Worm (Caenorhabditis elegans) whole organism, early embryonic: ENCODE data around the gene ifb-2.
A peak's percentile ranks its signal among the peaks of the same experiment; 100 is the strongest.

ENCODE experiments used
- B0310.2 ChIP-seq: sonication (generic microtip); optimal IDR thresholded peaks from 2 replicates; lab custom pipeline; 2016; ENCODE audit warnings: mild to moderate bottlenecking, missing genetic modification characterization, missing compliant biosample characterization
- F13C5.2 ChIP-seq: sonication (generic microtip); optimal IDR thresholded peaks from 2 replicates; lab custom pipeline; 2017; ENCODE audit warnings: mild to moderate bottlenecking, missing genetic modification characterization, inconsistent platforms, missing compliant biosample characterization
- aly-1 ChIP-seq: sonication (generic microtip); optimal IDR thresholded peaks from 2 replicates; lab custom pipeline; 2016; ENCODE audit warnings: missing genetic modification characterization, missing compliant biosample characterization
- ama-1 ChIP-seq: fragments of 150-350 bp; optimal IDR thresholded peaks from 2 replicates; lab custom pipeline; 2014
- ceh-13 ChIP-seq: fragments of 200-800 bp; sonication (Bioruptor generic); optimal IDR thresholded peaks from 2 replicates; lab custom pipeline; 2018; ENCODE audit warnings: mild to moderate bottlenecking, missing genetic modification characterization, missing compliant biosample characterization
- ceh-36 ChIP-seq: sonication (generic microtip); optimal IDR thresholded peaks from 2 replicates; lab custom pipeline; 2016; ENCODE audit warnings: missing genetic modification characterization, inconsistent platforms, missing compliant biosample characterization
- ets-7 ChIP-seq: sonication (generic microtip); optimal IDR thresholded peaks from 2 replicates; lab custom pipeline; 2016; ENCODE audit warnings: missing genotype, missing genetic modification characterization, missing compliant biosample characterization
- flt-1 ChIP-seq: fragments of 200-800 bp; sonication (Bioruptor generic); IDR thresholded peaks from 2 replicates; pipeline ENCODE4 v1.3.6; 2022; ENCODE audit warnings: missing genetic modification characterization, missing compliant biosample characterization
- hmbx-1 ChIP-seq: sonication (generic microtip); optimal IDR thresholded peaks from 2 replicates; lab custom pipeline; 2016; ENCODE audit warnings: mild to moderate bottlenecking, missing genetic modification characterization, missing compliant biosample characterization
- hmg-4 ChIP-seq: fragments of 200-800 bp; sonication (Bioruptor generic); optimal IDR thresholded peaks from 2 replicates; lab custom pipeline; 2018; ENCODE audit warnings: mild to moderate bottlenecking, missing genetic modification characterization, missing compliant biosample characterization
- hnd-1 ChIP-seq: sonication (generic microtip); optimal IDR thresholded peaks from 2 replicates; lab custom pipeline; 2016; ENCODE audit warnings: missing genetic modification characterization, missing compliant biosample characterization
- pes-1 ChIP-seq: fragments of 200-800 bp; sonication (Bioruptor generic); IDR thresholded peaks from 2 replicates; pipeline ENCODE4 v1.3.6; 2022; ENCODE audit warnings: missing genetic modification reagents, missing genetic modification characterization, missing compliant biosample characterization
- scrt-1 ChIP-seq: fragments of 200-800 bp; sonication (Bioruptor generic); IDR thresholded peaks from 2 replicates; pipeline ENCODE4 v1.3.6; 2022; ENCODE audit warnings: missing genetic modification characterization, missing compliant biosample characterization
- sea-1 ChIP-seq: fragments of 200-800 bp; sonication (Bioruptor generic); conservative IDR thresholded peaks from 2 replicates; pipeline ENCODE4 v1.3.6; 2022; ENCODE audit warnings: missing genetic modification characterization, missing compliant biosample characterization
- tbx-11 ChIP-seq: fragments of 200-800 bp; sonication (Bioruptor generic); IDR thresholded peaks from 2 replicates; pipeline ENCODE4 v1.3.6; 2022; ENCODE audit warnings: missing genetic modification characterization, missing compliant biosample characterization
- tbx-37 ChIP-seq: fragments of 200-800 bp; sonication (Bioruptor generic); conservative IDR thresholded peaks from 2 replicates; pipeline ENCODE4 v1.3.6; 2022; ENCODE audit warnings: missing genetic modification reagents, missing genetic modification characterization, missing compliant biosample characterization
- tra-4 ChIP-seq: sonication (generic microtip); optimal IDR thresholded peaks from 2 replicates; lab custom pipeline; 2017; ENCODE audit warnings: missing genetic modification characterization, missing compliant biosample characterization

ifb-2 gene

ce11 chrII:5781935-5782921 lies 32.2 kb downstream of the ifb-2 start, which contains the start of gene K05F1.6:
K05F1.6 (plus strand) TSS chrII:5782520.
- TF ChIP-seq hmbx-1 (tag; lab: Kevin White, UChicago) = peak; percentile 4
- TF ChIP-seq flt-1 (GFP tag; lab: Robert Waterston, UW) = peak; percentile 9; the same call in 1 of the 2 replicates
- TF ChIP-seq B0310.2 = peak; percentile 77
- peak; percentile 68 for TF ChIP-seq scrt-1 (GFP tag; lab: Robert Waterston, UW)
- peak; percentile 17; the same call in 1 of the 2 replicates for TF ChIP-seq tbx-37 (GFP tag; lab: Robert Waterston, UW)
- TF ChIP-seq hmg-4 (GFP tag; lab: Kevin White, UChicago) = peak; percentile 88
- TF ChIP-seq pes-1 (GFP tag; lab: Robert Waterston, UW) = peak; percentile 79
- TF ChIP-seq sea-1 = peak; percentile 59; the same call in 1 of the 2 replicates
- TF ChIP-seq ceh-13 (GFP tag; lab: Kevin White, UChicago) = peak; percentile 42
- peak; percentile 38 for TF ChIP-seq hnd-1
- peak; percentile 92 for TF ChIP-seq aly-1 (tag; lab: Kevin White, UChicago)
- TF ChIP-seq ama-1 (lab: Kevin White, UChicago) = no peak
- peak; percentile 3 for TF ChIP-seq F13C5.2 (tag; lab: Kevin White, UChicago)
- TF ChIP-seq ets-7 (tag; lab: Kevin White, UChicago) = peak; percentile 58
- TF ChIP-seq ceh-36 (tag; lab: Kevin White, UChicago) = peak; percentile 58
- peak; percentile 71 for TF ChIP-seq tbx-11 (GFP tag; lab: Robert Waterston, UW)
- no peak for TF ChIP-seq tra-4 (tag; lab: Kevin White, UChicago)

ce11 chrII:5785504-5785903 lies 35.5 kb downstream of the ifb-2 start:
- TF ChIP-seq tra-4 (tag; lab: Kevin White, UChicago) (no peak), ama-1 (lab: Kevin White, UChicago) (no peak), ceh-36 (tag; lab: Kevin White, UChicago) (no peak), F13C5.2 (tag; lab: Kevin White, UChicago) (no peak), tbx-37 (GFP tag; lab: Robert Waterston, UW) (no peak)

DNA sequence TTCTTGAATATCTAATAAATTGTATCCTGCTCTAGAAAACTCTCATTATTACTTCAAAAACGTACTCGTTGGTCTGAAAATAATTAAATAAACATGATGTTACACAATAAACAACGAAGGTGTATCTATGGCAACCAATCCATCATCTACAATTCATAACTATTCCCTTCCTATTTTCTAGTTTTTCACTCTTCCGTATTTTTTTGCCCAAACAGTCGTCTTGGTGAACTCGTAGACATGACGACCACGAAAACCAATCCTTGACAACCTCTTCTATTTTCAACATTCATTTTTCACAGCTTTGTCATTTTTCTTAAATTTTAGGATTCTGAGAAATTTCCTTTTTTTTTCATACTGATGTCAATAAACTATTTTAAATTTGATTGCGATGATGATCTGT lies 38.8 kb downstream of the ifb-2 start, which contains the start of gene K05F1.13:
TSS of gene K05F1.13 (plus strand) at position 301 of the 400 bp plus-strand sequence.
- TF ChIP-seq ceh-36 (tag; lab: Kevin White, UChicago) (no peak), pes-1 (GFP tag; lab: Robert Waterston, UW) (no peak), ceh-13 (GFP tag; lab: Kevin White, UChicago) (no peak), tbx-11 (GFP tag; lab: Robert Waterston, UW) (no peak), hnd-1 (no peak), hmbx-1 (tag; lab: Kevin White, UChicago) (no peak), tra-4 (tag; lab: Kevin White, UChicago) (no peak), B0310.2 (no peak), ama-1 (lab: Kevin White, UChicago) (no peak), scrt-1 (GFP tag; lab: Robert Waterston, UW) (no peak), sea-1 (no peak), hmg-4 (GFP tag; lab: Kevin White, UChicago) (no peak), tbx-37 (GFP tag; lab: Robert Waterston, UW) (no peak), flt-1 (GFP tag; lab: Robert Waterston, UW) (no peak), aly-1 (tag; lab: Kevin White, UChicago) (no peak), ets-7 (tag; lab: Kevin White, UChicago) (no peak), F13C5.2 (tag; lab: Kevin White, UChicago) (no peak)

ce11 chrII:5790313-5790773 lies 40.4 kb downstream of the ifb-2 start, which contains the start of gene lect-2:
lect-2 (plus strand) TSS chrII:5790723.
- TF ChIP-seq ets-7 (tag; lab: Kevin White, UChicago) (no peak), aly-1 (tag; lab: Kevin White, UChicago) (no peak), hmbx-1 (tag; lab: Kevin White, UChicago) (no peak), F13C5.2 (tag; lab: Kevin White, UChicago) (no peak), tbx-11 (GFP tag; lab: Robert Waterston, UW) (no peak), scrt-1 (GFP tag; lab: Robert Waterston, UW) (no peak), flt-1 (GFP tag; lab: Robert Waterston, UW) (no peak), hnd-1 (no peak), ceh-36 (tag; lab: Kevin White, UChicago) (no peak), ceh-13 (GFP tag; lab: Kevin White, UChicago) (no peak), B0310.2 (no peak), ama-1 (lab: Kevin White, UChicago) (no peak), sea-1 (no peak), pes-1 (GFP tag; lab: Robert Waterston, UW) (no peak), hmg-4 (GFP tag; lab: Kevin White, UChicago) (no peak), tbx-37 (GFP tag; lab: Robert Waterston, UW) (no peak), tra-4 (tag; lab: Kevin White, UChicago) (no peak)

ce11 chrII:5792490-5792889 lies 42.5 kb downstream of the ifb-2 start, which contains the start of gene K05F1.14:
K05F1.14 (minus strand) TSS chrII:5792590.
- TF ChIP-seq sea-1 = no peak
- TF ChIP-seq hmg-4 (GFP tag; lab: Kevin White, UChicago) = no peak
- TF ChIP-seq ceh-13 (GFP tag; lab: Kevin White, UChicago) = no peak

DNA sequence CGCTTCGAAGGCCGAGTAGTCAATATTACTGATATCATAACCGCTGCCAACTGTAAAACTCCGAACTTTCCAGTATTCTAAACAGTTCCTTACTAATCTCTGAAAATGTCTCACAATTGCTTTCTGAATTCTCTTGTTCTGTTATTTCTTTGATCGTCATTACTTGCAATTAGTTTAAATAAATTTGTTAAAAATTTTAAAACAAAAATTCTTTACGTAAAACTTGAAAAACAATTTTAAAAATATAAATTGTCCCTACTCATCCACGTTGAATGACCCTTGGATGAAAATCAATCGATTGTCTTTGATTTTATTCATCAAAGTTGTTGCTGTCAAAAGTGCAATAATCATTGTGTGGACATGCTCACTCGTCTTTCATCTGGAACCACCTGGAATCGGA lies 44.2 kb downstream of the ifb-2 start, which contains the start of gene acdh-8:
TSS of gene acdh-8 (plus strand) at position 301 of the 400 bp plus-strand sequence.
- TF ChIP-seq sea-1 (no peak), hnd-1 (no peak), pes-1 (GFP tag; lab: Robert Waterston, UW) (no peak), hmg-4 (GFP tag; lab: Kevin White, UChicago) (no peak), B0310.2 (no peak), flt-1 (GFP tag; lab: Robert Waterston, UW) (no peak), tbx-11 (GFP tag; lab: Robert Waterston, UW) (no peak), ceh-36 (tag; lab: Kevin White, UChicago) (no peak), tra-4 (tag; lab: Kevin White, UChicago) (no peak)
